Worm (Caenorhabditis elegans): ENCODE data around the gene rom-1.

- TF ChIP-seq xnd-1 (tag; optimal IDR thresholded peaks at IDR 0.05) (no peak), let-526 (GFP tag; IDR thresholded peaks at IDR 0.05) (no peak), zim-3 (tag; optimal IDR thresholded peaks at IDR 0.05) (no peak), pha-4 (tag; optimal IDR thresholded peaks at IDR 0.05) (no peak), dox-1 (GFP tag; IDR thresholded peaks at IDR 0.05) (peak; percentile 54; the same call in 1 of the 2 replicates)
These were observed 5.3 kb downstream of the rom-1 start, which contains the start of the genes F26F4.9 and cee-1 for ce11 chrIII:4912317-4912716.

Measured in whole organism, young adult.